Fruit fly (Drosophila melanogaster) Kc167 (cell line): ENCODE data around the gene Cyp9f3.

Experiments
- Myc ChIP-seq: fragments of >200 bp; optimal IDR thresholded peaks from 2 replicates; lab custom pipeline; 2017; ENCODE audit warnings: missing external identifiers
- Sin3A ChIP-seq: fragments of >200 bp; optimal IDR thresholded peaks from 2 replicates; lab custom pipeline; 2018; ENCODE audit warnings: missing external identifiers
- h ChIP-seq: fragments of >200 bp; optimal IDR thresholded peaks from 3 replicates; lab custom pipeline; 2018; ENCODE audit warnings: missing external identifiers
- insv ChIP-seq: fragments of >200 bp; optimal IDR thresholded peaks from 3 replicates; lab custom pipeline; 2018; ENCODE audit warnings: missing external identifiers
- psq ChIP-seq: fragments of >200 bp; optimal IDR thresholded peaks from 2 replicates; lab custom pipeline; 2017; ENCODE audit warnings: missing external identifiers
- ttk ChIP-seq: sonication (Bioruptor generic); optimal IDR thresholded peaks from 2 replicates; lab custom pipeline; 2017; ENCODE audit warnings: missing external identifiers

Gene Cyp9f3

dm6 chr3R:12369135-12369792, 29.5 kb downstream of the Cyp9f3 start, which contains the start of gene GstD1:
TSS of gene GstD1 (minus strand) at chr3R:12369268.
- TF ChIP-seq ttk (lab: Kevin White, UChicago): no peak
- no peak for TF ChIP-seq Sin3A (lab: Kevin White, UChicago)
- TF ChIP-seq Myc (lab: Kevin White, UChicago): no peak
- TF ChIP-seq h (lab: Kevin White, UChicago): no peak
- no peak for TF ChIP-seq psq
- TF ChIP-seq insv (lab: Kevin White, UChicago): no peak

dm6 chr3R:12367464-12367863, 31.3 kb downstream of the Cyp9f3 start, which contains the start of gene GstD9:
TSS of gene GstD9 (minus strand) at chr3R:12367564.
- TF ChIP-seq ttk (lab: Kevin White, UChicago) (no peak), Myc (lab: Kevin White, UChicago) (no peak), psq (no peak), Sin3A (lab: Kevin White, UChicago) (no peak), h (lab: Kevin White, UChicago) (no peak), insv (lab: Kevin White, UChicago) (no peak)

DNA sequence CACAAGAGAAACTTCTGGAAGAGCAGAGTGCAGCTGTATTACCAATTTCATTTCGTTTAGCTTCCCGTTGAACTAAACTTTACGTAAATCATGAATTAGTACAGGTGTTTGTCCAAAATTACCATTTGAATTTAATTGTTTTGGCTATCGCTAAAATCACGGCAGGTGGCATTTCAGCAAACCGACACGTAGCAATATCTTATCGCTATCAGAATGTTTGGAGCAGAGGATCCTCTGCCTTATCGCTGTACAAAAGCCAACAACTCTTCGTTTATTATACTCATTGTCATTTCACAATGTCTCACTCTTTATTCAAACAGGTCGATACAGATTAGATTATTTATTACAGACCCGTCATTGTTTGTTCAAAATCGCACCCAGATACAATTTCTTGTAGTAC, 32.8 kb downstream of the Cyp9f3 start:
- TF ChIP-seq psq (no peak), Sin3A (lab: Kevin White, UChicago) (no peak), ttk (lab: Kevin White, UChicago) (no peak), Myc (lab: Kevin White, UChicago) (no peak), h (lab: Kevin White, UChicago) (no peak), insv (lab: Kevin White, UChicago) (no peak)

- TF ChIP-seq psq (no peak), Myc (lab: Kevin White, UChicago) (no peak)
Observed at dm6 chr3R:12365264-12365840, 33.4 kb downstream of the Cyp9f3 start, which contains the start of gene GstD10. TSS of gene GstD10 (minus strand) at chr3R:12365735.

DNA sequence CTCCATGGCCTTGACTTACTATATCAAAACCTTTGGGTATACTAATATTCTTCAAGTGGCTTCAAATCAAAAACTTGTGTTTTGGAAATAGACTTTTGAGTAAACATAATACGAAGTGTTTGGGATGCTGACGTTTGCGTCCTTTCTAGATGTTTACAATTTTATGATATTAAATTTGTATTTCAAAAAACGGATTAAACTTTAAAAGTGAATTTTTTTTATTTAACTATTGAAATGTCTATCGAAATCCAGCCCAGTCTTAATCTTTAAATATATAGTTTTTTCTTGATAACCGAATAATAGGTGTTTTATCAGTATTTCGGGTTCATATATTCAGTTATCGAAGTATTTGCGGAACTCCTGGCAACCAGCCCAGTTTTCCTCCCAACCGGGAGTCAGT, 34.1 kb downstream of the Cyp9f3 start, which contains the start of gene Tim17a1:
Gene Tim17a1, minus strand, starts transcription at position 101 of the 400 bp plus-strand sequence.
- TF ChIP-seq psq (no peak), insv (lab: Kevin White, UChicago) (no peak), Sin3A (lab: Kevin White, UChicago) (no peak), h (lab: Kevin White, UChicago) (no peak), ttk (lab: Kevin White, UChicago) (no peak), Myc (lab: Kevin White, UChicago) (no peak)

DNA sequence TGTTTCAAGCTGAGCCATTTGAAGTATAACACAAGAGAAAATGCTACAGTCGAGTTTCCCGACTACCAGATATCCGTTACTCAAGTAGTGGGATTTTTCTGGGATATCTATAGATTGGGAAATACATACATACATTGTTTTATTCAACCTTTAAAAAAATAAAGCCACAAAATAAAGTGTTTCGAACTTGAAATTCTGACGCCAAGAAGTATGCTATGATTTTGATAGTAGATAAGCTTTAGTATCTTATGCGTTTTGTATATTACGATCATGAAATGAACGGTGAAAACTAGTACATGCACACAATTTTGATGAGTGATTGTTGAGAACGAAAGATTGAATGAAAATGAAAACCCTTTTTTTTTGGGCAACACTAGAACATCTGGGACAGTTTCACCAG, 35.2 kb downstream of the Cyp9f3 start:
- no peak for TF ChIP-seq Myc (lab: Kevin White, UChicago)
- TF ChIP-seq Sin3A (lab: Kevin White, UChicago): no peak
- TF ChIP-seq ttk (lab: Kevin White, UChicago): no peak
- no peak for TF ChIP-seq psq
- TF ChIP-seq insv (lab: Kevin White, UChicago): no peak
- TF ChIP-seq h (lab: Kevin White, UChicago): no peak

DNA sequence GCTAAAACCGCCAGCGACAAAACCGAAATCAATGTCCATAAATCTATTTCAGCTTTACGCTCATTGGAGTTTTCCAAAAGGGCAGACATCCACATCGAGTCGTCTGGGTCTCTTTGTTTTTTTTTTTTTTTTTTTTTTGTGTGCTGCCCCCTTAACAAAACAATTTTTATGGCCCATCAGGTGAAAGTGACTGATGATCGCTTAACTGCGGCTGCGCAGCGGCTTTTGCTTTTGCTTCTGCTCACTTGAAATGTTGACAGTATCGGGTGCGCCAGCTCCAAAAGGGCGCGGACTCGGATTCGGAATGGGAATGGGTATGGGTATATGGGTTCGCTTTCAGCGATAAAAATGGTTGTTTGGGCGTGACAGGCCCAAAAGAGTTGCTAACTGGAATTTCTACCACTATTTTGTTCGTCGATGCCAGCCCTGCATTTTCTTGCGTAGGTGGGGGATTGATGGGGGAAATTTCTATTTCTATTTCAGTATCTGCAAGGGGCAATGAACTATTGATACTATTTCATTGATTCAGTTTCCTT, 36.7 kb downstream of the Cyp9f3 start:
- no peak for TF ChIP-seq h (lab: Kevin White, UChicago)
- no peak for TF ChIP-seq psq
- TF ChIP-seq ttk (lab: Kevin White, UChicago): no peak
- no peak for TF ChIP-seq insv (lab: Kevin White, UChicago)
- no peak for TF ChIP-seq Myc (lab: Kevin White, UChicago)
- no peak for TF ChIP-seq Sin3A (lab: Kevin White, UChicago)

DNA sequence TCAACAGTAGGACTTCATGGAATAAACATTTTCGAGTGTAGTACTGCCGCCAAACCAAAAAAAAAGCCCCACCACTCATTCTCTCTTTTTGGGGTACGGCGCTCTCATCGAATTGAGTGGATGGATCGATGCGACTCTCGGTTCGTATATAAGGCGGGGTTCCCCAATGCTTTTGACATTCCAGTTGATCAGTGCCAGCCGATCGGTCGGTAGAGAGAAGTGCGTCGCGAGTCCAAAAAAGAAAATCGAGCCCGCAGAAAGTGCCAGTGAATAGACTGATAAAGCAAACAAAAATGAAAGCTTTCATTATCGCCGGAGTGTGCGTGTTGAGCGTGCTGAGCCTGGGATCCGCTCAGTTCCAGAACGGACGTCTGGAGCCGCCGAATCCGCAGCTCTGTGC, 38.9 kb downstream of the Cyp9f3 start, which contains the start of gene CG4115:
Gene CG4115, plus strand, starts transcription at position 172 of the 400 bp plus-strand sequence.
- TF ChIP-seq Sin3A (lab: Kevin White, UChicago): no peak
- no peak for TF ChIP-seq ttk (lab: Kevin White, UChicago)
- TF ChIP-seq Myc (lab: Kevin White, UChicago): no peak
- TF ChIP-seq insv (lab: Kevin White, UChicago): no peak
- no peak for TF ChIP-seq h (lab: Kevin White, UChicago)
- no peak for TF ChIP-seq psq

DNA sequence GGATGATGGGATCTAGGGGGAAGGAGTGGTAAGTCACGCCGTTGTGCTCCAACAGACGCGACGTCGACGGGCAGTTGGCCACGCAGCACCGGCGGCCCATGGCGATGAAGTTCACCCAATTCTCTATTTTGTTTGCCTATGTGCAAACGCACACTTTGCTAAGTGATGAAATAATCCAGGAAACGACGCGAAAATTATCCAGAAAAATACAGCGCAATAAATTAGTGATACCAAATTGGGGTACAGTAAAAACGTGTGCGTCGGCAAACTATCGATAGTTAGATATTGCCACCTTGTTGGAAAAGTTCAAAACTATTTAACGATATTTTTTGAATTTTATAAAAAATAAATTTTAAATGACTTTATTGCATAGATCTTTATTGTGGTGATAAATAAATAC, 42.7 kb downstream of the Cyp9f3 start, which contains the start of gene MBD-R2:
Gene MBD-R2, minus strand, starts transcription at position 222 of the 400 bp plus-strand sequence.
- no peak for TF ChIP-seq insv (lab: Kevin White, UChicago)
- TF ChIP-seq h (lab: Kevin White, UChicago): no peak
- no peak for TF ChIP-seq Myc (lab: Kevin White, UChicago)
- TF ChIP-seq Sin3A (lab: Kevin White, UChicago): no peak
- TF ChIP-seq psq: no peak
- TF ChIP-seq ttk (lab: Kevin White, UChicago): no peak

dm6 chr3R:12352003-12352402, 46.7 kb downstream of the Cyp9f3 start, which contains the start of gene CG10041:
TSS of gene CG10041 (minus strand) at chr3R:12352103.
- TF ChIP-seq h (lab: Kevin White, UChicago) (no peak), Sin3A (lab: Kevin White, UChicago) (no peak), insv (lab: Kevin White, UChicago) (no peak), Myc (lab: Kevin White, UChicago) (no peak), psq (no peak), ttk (lab: Kevin White, UChicago) (no peak)

DNA sequence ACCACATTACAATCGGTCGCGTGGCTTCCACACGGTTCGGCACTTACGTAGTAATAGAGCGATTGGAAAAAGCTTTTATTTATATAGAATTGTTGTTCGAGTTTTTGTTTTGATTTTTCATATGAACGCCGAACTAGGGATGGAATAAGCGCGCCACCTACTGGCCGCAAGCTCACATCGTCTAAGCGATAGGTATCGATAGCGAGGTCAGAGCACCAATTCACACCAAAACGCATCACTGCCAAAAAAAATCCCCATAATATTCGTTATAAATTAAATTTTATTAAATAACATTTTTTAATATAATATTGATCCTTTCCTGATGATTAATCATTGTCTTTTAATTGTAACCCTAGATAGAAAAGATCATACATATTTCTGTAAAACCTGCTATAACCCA, 48.2 kb downstream of the Cyp9f3 start, which contains the start of gene CG10038:
Gene CG10038, minus strand, starts transcription at position 148 of the 400 bp plus-strand sequence.
- TF ChIP-seq Myc (lab: Kevin White, UChicago): no peak
- TF ChIP-seq ttk (lab: Kevin White, UChicago): no peak
- no peak for TF ChIP-seq psq
- no peak for TF ChIP-seq insv (lab: Kevin White, UChicago)
- TF ChIP-seq h (lab: Kevin White, UChicago): no peak
- TF ChIP-seq Sin3A (lab: Kevin White, UChicago): no peak
